Worm (Caenorhabditis elegans) whole organism, L3 larva: ENCODE results near the gene spin-1.
A peak's percentile ranks its signal among the peaks of the same experiment; 100 is the strongest.

Experiments used
- R02D3.7 ChIP-seq: fragments of 150-350 bp; optimal IDR thresholded peaks from 2 replicates; lab custom pipeline; 2014; ENCODE audit warnings: missing biosample characterization, missing genetic modification characterization
- ZK546.5 ChIP-seq: sonication (generic microtip); optimal IDR thresholded peaks from 2 replicates; lab custom pipeline; 2017; ENCODE audit warnings: missing biosample characterization, missing genetic modification characterization
- aly-2 ChIP-seq: fragments of 150-350 bp; optimal IDR thresholded peaks from 2 replicates; lab custom pipeline; 2014; ENCODE audit warnings: missing biosample characterization, missing genetic modification characterization
- ama-1 ChIP-seq: fragments of 150-350 bp; optimal IDR thresholded peaks from 2 replicates; lab custom pipeline; 2018
- ceh-16 ChIP-seq: sonication (generic microtip); optimal IDR thresholded peaks from 2 replicates; lab custom pipeline; 2017; ENCODE audit warnings: missing biosample characterization, missing genetic modification characterization
- ceh-28 ChIP-seq: fragments of 150-350 bp; optimal IDR thresholded peaks from 2 replicates; lab custom pipeline; 2014; ENCODE audit warnings: missing biosample characterization, missing genetic modification reagents, missing genetic modification characterization
- ceh-82 ChIP-seq: fragments of 150-350 bp; optimal IDR thresholded peaks from 2 replicates; lab custom pipeline; 2014; ENCODE audit warnings: missing biosample characterization, missing genetic modification characterization
- ceh-9 ChIP-seq: sonication (generic microtip); optimal IDR thresholded peaks from 2 replicates; lab custom pipeline; 2018; ENCODE audit warnings: missing biosample characterization, missing genetic modification characterization
- daf-12 ChIP-seq: fragments of 150-350 bp; optimal IDR thresholded peaks from 2 replicates; lab custom pipeline; 2014; ENCODE audit warnings: missing biosample characterization, missing genetic modification reagents, missing genetic modification characterization
- egl-27 ChIP-seq: sonication (generic microtip); optimal IDR thresholded peaks from 4 replicates; lab custom pipeline; 2017; ENCODE audit warnings: missing biosample characterization, missing genetic modification reagents, missing genetic modification characterization
- egl-5 ChIP-seq: fragments of 150-350 bp; optimal IDR thresholded peaks from 2 replicates; lab custom pipeline; 2017; ENCODE audit warnings: missing biosample characterization, missing genetic modification reagents, missing genetic modification characterization, inconsistent platforms
- elt-1 ChIP-seq: fragments of 150-350 bp; optimal IDR thresholded peaks from 2 replicates; lab custom pipeline; 2014; ENCODE audit warnings: missing biosample characterization, missing genetic modification characterization
- elt-2 ChIP-seq: sonication (generic microtip); optimal IDR thresholded peaks from 2 replicates; lab custom pipeline; 2016; ENCODE audit warnings: missing genetic modification reagents, mild to moderate bottlenecking, missing genetic modification characterization, missing compliant biosample characterization
- elt-3 ChIP-seq, 3 experiments: fragments of 150-350 bp in 1 of 3; sonication (generic microtip) in 2 of 3; optimal IDR thresholded peaks; 2 replicates in 2 of 3; 4 replicates in 1 of 3; lab custom pipeline; 2014 to 2017; ENCODE audit warnings: missing biosample characterization in 3 of 3, missing genetic modification characterization in 3 of 3
- eor-1 ChIP-seq, 2 experiments: fragments of 150-350 bp; optimal IDR thresholded peaks; 2 replicates each; lab custom pipeline; 2014 to 2018; ENCODE audit warnings: missing biosample characterization in 2 of 2, missing genetic modification characterization in 2 of 2
- fkh-10 ChIP-seq: sonication (generic microtip); optimal IDR thresholded peaks from 2 replicates; lab custom pipeline; 2017; ENCODE audit warnings: missing biosample characterization, missing genetic modification reagents, missing genetic modification characterization
- fkh-2 ChIP-seq: fragments of 150-350 bp; optimal IDR thresholded peaks from 2 replicates; lab custom pipeline; 2014; ENCODE audit warnings: missing biosample characterization, missing genetic modification reagents, missing genetic modification characterization
- fos-1 ChIP-seq: fragments of 150-350 bp; optimal IDR thresholded peaks from 2 replicates; lab custom pipeline; 2014; ENCODE audit warnings: missing biosample characterization, missing genetic modification characterization
- hmg-11 ChIP-seq: sonication (generic microtip); optimal IDR thresholded peaks from 2 replicates; lab custom pipeline; 2016; ENCODE audit warnings: missing genetic modification characterization, missing compliant biosample characterization
- jun-1 ChIP-seq: fragments of 150-350 bp; optimal IDR thresholded peaks from 2 replicates; lab custom pipeline; 2014; ENCODE audit warnings: missing biosample characterization, missing genetic modification reagents, missing genetic modification characterization
- lin-15B ChIP-seq: fragments of 150-350 bp; optimal IDR thresholded peaks from 2 replicates; lab custom pipeline; 2014; ENCODE audit warnings: missing biosample characterization, missing genetic modification characterization
- lin-39 ChIP-seq: fragments of 150-350 bp; optimal IDR thresholded peaks from 2 replicates; lab custom pipeline; 2018; ENCODE audit warnings: missing biosample characterization, missing genetic modification reagents, missing genetic modification characterization
- lsy-12 ChIP-seq: sonication (generic microtip); optimal IDR thresholded peaks from 2 replicates; lab custom pipeline; 2016; ENCODE audit warnings: mild to moderate bottlenecking, missing genetic modification characterization, missing compliant biosample characterization
- mdl-1 ChIP-seq: fragments of 150-350 bp; optimal IDR thresholded peaks from 2 replicates; lab custom pipeline; 2014; ENCODE audit warnings: missing biosample characterization, missing genetic modification characterization
- mml-1 ChIP-seq: fragments of 150-350 bp; sonication (generic microtip); optimal IDR thresholded peaks from 3 replicates; lab custom pipeline; 2014; ENCODE audit warnings: missing biosample characterization, missing genetic modification characterization
- nfya-1 ChIP-seq: sonication (generic microtip); optimal IDR thresholded peaks from 2 replicates; lab custom pipeline; 2017; ENCODE audit warnings: missing genetic modification characterization, mild to moderate bottlenecking, missing compliant biosample characterization, antibody characterized with exemption, moderate library complexity; ENCODE audit not compliant: insufficient read depth
- nhr-11 ChIP-seq: fragments of 150-350 bp; optimal IDR thresholded peaks from 2 replicates; lab custom pipeline; 2014; ENCODE audit warnings: missing biosample characterization, missing genetic modification characterization
- nhr-12 ChIP-seq: fragments of 150-350 bp; optimal IDR thresholded peaks from 2 replicates; lab custom pipeline; 2014; ENCODE audit warnings: missing biosample characterization, missing genetic modification characterization
- nhr-23 ChIP-seq: fragments of 150-350 bp; optimal IDR thresholded peaks from 2 replicates; lab custom pipeline; 2014; ENCODE audit warnings: missing biosample characterization, missing genetic modification reagents, missing genetic modification characterization
- nhr-237 ChIP-seq: fragments of 150-350 bp; optimal IDR thresholded peaks from 2 replicates; lab custom pipeline; 2014; ENCODE audit warnings: missing biosample characterization, missing genetic modification characterization
- nhr-25 ChIP-seq: sonication (generic microtip); optimal IDR thresholded peaks from 2 replicates; lab custom pipeline; 2017; ENCODE audit warnings: missing biosample characterization, missing genetic modification characterization
- nhr-28 ChIP-seq: fragments of 150-350 bp; optimal IDR thresholded peaks from 2 replicates; lab custom pipeline; 2014; ENCODE audit warnings: missing biosample characterization, missing genetic modification characterization
- nhr-43 ChIP-seq: sonication (generic microtip); optimal IDR thresholded peaks from 2 replicates; lab custom pipeline; 2016; ENCODE audit warnings: mild to moderate bottlenecking, missing genetic modification characterization, missing compliant biosample characterization; ENCODE audit not compliant: poor library complexity, severe bottlenecking
- nhr-67 ChIP-seq: fragments of 150-350 bp; optimal IDR thresholded peaks from 2 replicates; lab custom pipeline; 2014; ENCODE audit warnings: missing biosample characterization, missing genetic modification characterization
- nhr-76 ChIP-seq: fragments of 150-350 bp; sonication (generic microtip); optimal IDR thresholded peaks from 5 replicates; lab custom pipeline; 2014; ENCODE audit warnings: missing biosample characterization, missing genetic modification characterization
- nhr-77 ChIP-seq: fragments of 150-350 bp; optimal IDR thresholded peaks from 2 replicates; lab custom pipeline; 2014; ENCODE audit warnings: missing biosample characterization, missing genetic modification characterization
- pha-4 ChIP-seq: fragments of 150-350 bp; optimal IDR thresholded peaks from 2 replicates; lab custom pipeline; 2014; ENCODE audit warnings: missing biosample characterization, missing genetic modification reagents, missing genetic modification characterization
- pqm-1 ChIP-seq: fragments of 150-350 bp; optimal IDR thresholded peaks from 2 replicates; lab custom pipeline; 2017; ENCODE audit warnings: missing biosample characterization, missing genetic modification characterization, inconsistent platforms
- sea-2 ChIP-seq: fragments of 150-350 bp; sonication (generic microtip); optimal IDR thresholded peaks from 4 replicates; lab custom pipeline; 2014; ENCODE audit warnings: missing biosample characterization, missing genetic modification reagents, missing genetic modification characterization
- skn-1 ChIP-seq: fragments of 150-350 bp; optimal IDR thresholded peaks from 2 replicates; lab custom pipeline; 2014; ENCODE audit warnings: missing biosample characterization, missing genetic modification characterization
- snpc-4 ChIP-seq: fragments of 150-350 bp; optimal IDR thresholded peaks from 2 replicates; lab custom pipeline; 2014; ENCODE audit warnings: missing biosample characterization, missing genetic modification characterization
- tbx-2 ChIP-seq: sonication (generic microtip); optimal IDR thresholded peaks from 2 replicates; lab custom pipeline; 2016; ENCODE audit warnings: mild to moderate bottlenecking, missing genetic modification characterization, missing compliant biosample characterization
- unc-39 ChIP-seq: sonication (generic microtip); optimal IDR thresholded peaks from 4 replicates; lab custom pipeline; 2017; ENCODE audit warnings: missing biosample characterization, missing genetic modification characterization
- unc-62 ChIP-seq: fragments of 150-350 bp; sonication (generic microtip); optimal IDR thresholded peaks from 4 replicates; lab custom pipeline; 2014; ENCODE audit warnings: missing biosample characterization, missing genetic modification reagents, missing genetic modification characterization
- zag-1 ChIP-seq: fragments of 150-350 bp; optimal IDR thresholded peaks from 2 replicates; lab custom pipeline; 2014; ENCODE audit warnings: missing biosample characterization, missing genetic modification characterization
- ztf-11 ChIP-seq: fragments of 150-350 bp; optimal IDR thresholded peaks from 2 replicates; lab custom pipeline; 2014; ENCODE audit warnings: missing biosample characterization, missing genetic modification characterization
- ztf-4 ChIP-seq: fragments of 150-350 bp; optimal IDR thresholded peaks from 2 replicates; lab custom pipeline; 2014; ENCODE audit warnings: missing biosample characterization, missing genetic modification characterization

The spin-1 gene

DNA sequence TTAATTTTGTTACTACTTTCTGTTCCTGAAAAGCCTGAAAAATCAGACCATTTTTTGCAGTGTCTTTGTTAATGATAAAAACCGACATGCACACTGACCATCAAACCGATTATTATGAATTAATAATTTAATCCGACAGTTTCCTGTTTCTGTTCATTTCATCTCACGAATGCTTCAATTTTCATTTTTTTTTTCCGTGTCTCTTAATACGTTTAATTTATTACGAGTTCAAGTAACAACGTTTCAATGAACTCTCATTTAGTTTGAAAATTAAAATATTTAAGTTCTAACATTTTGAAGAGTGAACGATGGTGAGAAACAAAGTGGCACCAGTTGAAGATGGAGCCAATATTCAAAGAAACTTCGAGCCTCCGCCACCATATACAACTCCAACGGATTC is at the start of gene spin-1:
Gene spin-1 (plus strand): TSS at position 301 of the 400 bp plus-strand sequence.
- TF ChIP-seq nhr-76 (tag; lab: Kevin White, UChicago): no peak
- no peak for TF ChIP-seq elt-2
- no peak for TF ChIP-seq fos-1 (tag; lab: Kevin White, UChicago)
- TF ChIP-seq elt-3 (tag; optimal IDR thresholded peaks at IDR 0.05; lab: Kevin White, UChicago): no peak
- TF ChIP-seq pqm-1 (tag; lab: Kevin White, UChicago): no peak

DNA sequence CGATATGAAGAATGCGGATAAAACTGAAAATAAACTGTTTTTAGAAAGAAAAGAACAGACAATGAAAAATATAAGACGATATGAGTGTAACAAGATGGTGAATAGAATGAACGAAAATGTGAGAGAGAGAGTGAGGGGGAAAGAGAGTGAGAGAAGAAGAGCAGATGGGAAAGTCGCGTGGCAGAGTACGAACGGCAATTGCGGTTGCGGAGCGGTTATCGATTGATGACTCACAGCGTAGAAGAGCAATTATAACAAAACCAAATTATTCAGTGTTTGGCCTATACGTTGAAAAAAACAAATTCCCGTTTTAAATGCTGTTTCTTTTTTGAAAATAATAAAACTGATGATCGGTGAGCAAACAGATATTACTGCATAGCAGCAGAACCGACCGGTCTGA is 49.4 kb upstream of the spin-1 start, which contains the start of gene pqn-53:
Gene pqn-53 (minus strand): TSS at position 23 of the 400 bp plus-strand sequence.
- TF ChIP-seq nhr-11: no peak
- no peak for TF ChIP-seq skn-1
- TF ChIP-seq lin-39: peak; percentile 31
- TF ChIP-seq nhr-237: no peak
- no peak for TF ChIP-seq elt-1
- TF ChIP-seq nhr-12: no peak
- no peak for TF ChIP-seq pqm-1 (tag; lab: Kevin White, UChicago)
- no peak for TF ChIP-seq unc-62 (GFP tag; lab: Kevin White, UChicago)
- TF ChIP-seq zag-1: no peak
- TF ChIP-seq hmg-11 (tag; lab: Kevin White, UChicago): no peak
- no peak for TF ChIP-seq jun-1 (tag; lab: Kevin White, UChicago)
- TF ChIP-seq mml-1 (tag; lab: Kevin White, UChicago): no peak
- TF ChIP-seq ama-1 (lab: Kevin White, UChicago): peak; percentile 28
- TF ChIP-seq ztf-11 (tag; lab: Kevin White, UChicago): no peak
- no peak for TF ChIP-seq lin-15B (tag; lab: Kevin White, UChicago)
- no peak for TF ChIP-seq unc-39
- TF ChIP-seq ceh-16: no peak
- TF ChIP-seq tbx-2: no peak
- peak; percentile 7 for TF ChIP-seq elt-2
- TF ChIP-seq ceh-9 (tag; lab: Kevin White, UChicago): no peak
- peak; percentile 63 for TF ChIP-seq ceh-28
- TF ChIP-seq eor-1 (tag; optimal IDR thresholded peaks at IDR 0.05; lab: Kevin White, UChicago): no peak
- no peak for TF ChIP-seq nhr-77 (tag; lab: Kevin White, UChicago)
- no peak for TF ChIP-seq ceh-82 (tag; lab: Kevin White, UChicago)
- TF ChIP-seq ztf-4 (tag; lab: Kevin White, UChicago): no peak
- TF ChIP-seq nhr-76 (tag; lab: Kevin White, UChicago): no peak
- TF ChIP-seq nfya-1: peak; percentile 46
- TF ChIP-seq fkh-2 (tag; lab: Kevin White, UChicago): no peak
- TF ChIP-seq nhr-23 (tag; lab: Kevin White, UChicago): no peak
- no peak for TF ChIP-seq egl-5
- TF ChIP-seq pha-4 (tag; lab: Kevin White, UChicago): peak; percentile 22
- TF ChIP-seq daf-12: no peak
- TF ChIP-seq ZK546.5 (tag; lab: Kevin White, UChicago): no peak
- no peak for TF ChIP-seq R02D3.7 (tag; lab: Kevin White, UChicago)
- TF ChIP-seq nhr-43 (tag; lab: Kevin White, UChicago): no peak
- no peak for TF ChIP-seq fkh-10 (GFP tag; lab: Kevin White, UChicago)
- no peak for TF ChIP-seq fos-1 (tag; lab: Kevin White, UChicago)
- no peak for TF ChIP-seq egl-27
- TF ChIP-seq elt-3 (tag; optimal IDR thresholded peaks at IDR 0.05; lab: Kevin White, UChicago): no peak
- TF ChIP-seq lsy-12 (tag; lab: Kevin White, UChicago): no peak
- TF ChIP-seq aly-2 (tag; lab: Kevin White, UChicago): no peak
- TF ChIP-seq nhr-25 (tag; lab: Kevin White, UChicago): peak; percentile 29
- no peak for TF ChIP-seq mdl-1 (tag; lab: Kevin White, UChicago)
- TF ChIP-seq nhr-28 (tag; lab: Kevin White, UChicago): no peak
- peak; percentile 37 for TF ChIP-seq snpc-4 (tag; lab: Kevin White, UChicago)
- TF ChIP-seq nhr-67 (tag; lab: Kevin White, UChicago): no peak
- no peak for TF ChIP-seq sea-2 (GFP tag; lab: Kevin White, UChicago)
- TF ChIP-seq, all 47 proteins: peak for 8
